Worm (Caenorhabditis elegans) whole organism, L1 larva: ENCODE results near the gene fbxa-104.

ENCODE experiments used
- C04F5.9 ChIP-seq: sonication (generic microtip); optimal IDR thresholded peaks from 2 replicates; lab custom pipeline; 2016; ENCODE audit warnings: missing genetic modification characterization, missing compliant biosample characterization
- C34B4.2 ChIP-seq: sonication (generic microtip); optimal IDR thresholded peaks from 2 replicates; lab custom pipeline; 2017; ENCODE audit warnings: mild to moderate bottlenecking, missing genetic modification characterization, missing compliant biosample characterization
- Y116A8C.19 ChIP-seq: sonication (generic microtip); optimal IDR thresholded peaks from 2 replicates; lab custom pipeline; 2016; ENCODE audit warnings: missing compliant biosample characterization, missing genetic modification characterization, borderline replicate concordance
- alr-1 ChIP-seq: fragments of 200-800 bp; sonication (Bioruptor generic); optimal IDR thresholded peaks from 2 replicates; lab custom pipeline; 2018; ENCODE audit warnings: borderline replicate concordance, mild to moderate bottlenecking, missing genetic modification characterization, missing compliant biosample characterization
- aly-2 ChIP-seq: fragments of 150-350 bp; optimal IDR thresholded peaks from 2 replicates; lab custom pipeline; 2014; ENCODE audit warnings: missing biosample characterization, missing genetic modification characterization
- blmp-1 ChIP-seq: fragments of 150-350 bp; optimal IDR thresholded peaks from 2 replicates; lab custom pipeline; 2014; ENCODE audit warnings: missing biosample characterization, missing genetic modification characterization
- dsc-1 ChIP-seq: sonication (generic microtip); optimal IDR thresholded peaks from 2 replicates; lab custom pipeline; 2016; ENCODE audit warnings: mild to moderate bottlenecking, missing genetic modification characterization, missing compliant biosample characterization
- efl-1 ChIP-seq, 4 experiments: fragments of 150-350 bp; optimal IDR thresholded peaks in 3 of 4; peaks in 1 of 4; 1 replicate in 1 of 4; 2 replicates in 3 of 4; lab custom pipeline; 2014; ENCODE audit warnings: missing biosample characterization in 2 of 4, missing genetic modification characterization in 2 of 4, missing genetic modification reagents in 2 of 4
- efl-3 ChIP-seq: fragments of 200-800 bp; sonication (Bioruptor generic); optimal IDR thresholded peaks from 2 replicates; lab custom pipeline; 2018; ENCODE audit warnings: mild to moderate bottlenecking, missing genetic modification characterization, missing compliant biosample characterization
- egl-27 ChIP-seq, 2 experiments: fragments of 150-350 bp in 1 of 2; sonication (generic microtip); optimal IDR thresholded peaks; 3 replicates each; lab custom pipeline; 2017 to 2018; ENCODE audit warnings: missing biosample characterization in 2 of 2, missing genetic modification characterization in 2 of 2, missing genetic modification reagents in 2 of 2
- elt-2 ChIP-seq: sonication (generic microtip); optimal IDR thresholded peaks from 2 replicates; lab custom pipeline; 2016; ENCODE audit warnings: missing genetic modification characterization, mild to moderate bottlenecking, inconsistent platforms, missing compliant biosample characterization, missing genetic modification reagents
- elt-3 ChIP-seq, 6 experiments: fragments of 150-350 bp in 1 of 6; sonication (generic microtip); optimal IDR thresholded peaks; 2 replicates each; lab custom pipeline; 2017 to 2018; ENCODE audit warnings: missing biosample characterization in 6 of 6, missing genetic modification characterization in 6 of 6, inconsistent platforms in 1 of 6
- ets-5 ChIP-seq: fragments of 200-800 bp; sonication (Bioruptor generic); IDR thresholded peaks from 2 replicates; pipeline ENCODE4 v1.3.6; 2022; ENCODE audit warnings: missing genetic modification characterization, missing compliant biosample characterization
- fkh-10 ChIP-seq: sonication (generic microtip); optimal IDR thresholded peaks from 2 replicates; lab custom pipeline; 2017; ENCODE audit warnings: missing biosample characterization, missing genetic modification reagents, missing genetic modification characterization
- fkh-4 ChIP-seq: sonication (generic microtip); optimal IDR thresholded peaks from 2 replicates; lab custom pipeline; 2016; ENCODE audit warnings: missing compliant biosample characterization, missing genetic modification characterization, borderline replicate concordance
- fos-1 ChIP-seq: fragments of 150-350 bp; optimal IDR thresholded peaks from 2 replicates; lab custom pipeline; 2014; ENCODE audit warnings: missing biosample characterization, missing genetic modification characterization
- grh-1 ChIP-seq: fragments of 200-800 bp; sonication (Bioruptor generic); IDR thresholded peaks from 2 replicates; pipeline ENCODE4 v1.3.6; 2022; ENCODE audit warnings: missing genetic modification reagents, missing genetic modification characterization, missing compliant biosample characterization
- hpl-2 ChIP-seq: fragments of 150-350 bp; optimal IDR thresholded peaks from 2 replicates; lab custom pipeline; 2014; ENCODE audit warnings: missing biosample characterization, missing genetic modification reagents, missing genetic modification characterization
- irx-1 ChIP-seq: sonication (generic microtip); optimal IDR thresholded peaks from 2 replicates; lab custom pipeline; 2016; ENCODE audit warnings: missing genetic modification characterization, missing compliant biosample characterization
- lin-13 ChIP-seq: fragments of 150-350 bp; optimal IDR thresholded peaks from 2 replicates; lab custom pipeline; 2014; ENCODE audit warnings: missing biosample characterization, missing genetic modification reagents, missing genetic modification characterization
- lin-35 ChIP-seq, 2 experiments: fragments of 150-350 bp; optimal IDR thresholded peaks; 2 replicates each; lab custom pipeline; 2014; ENCODE audit warnings: missing biosample characterization in 2 of 2, missing genetic modification characterization in 2 of 2, missing genetic modification reagents in 2 of 2
- lir-3 ChIP-seq: sonication (generic microtip); optimal IDR thresholded peaks from 2 replicates; lab custom pipeline; 2016; ENCODE audit warnings: mild to moderate bottlenecking, missing genetic modification characterization, moderate library complexity, missing compliant biosample characterization; ENCODE audit not compliant: poor library complexity
- mdl-1 ChIP-seq, 2 experiments: fragments of 150-350 bp; optimal IDR thresholded peaks; 2 replicates each; lab custom pipeline; 2014 to 2017; ENCODE audit warnings: missing biosample characterization in 2 of 2, missing genetic modification characterization in 2 of 2, inconsistent platforms in 1 of 2
- mef-2 ChIP-seq: fragments of 150-350 bp; optimal IDR thresholded peaks from 2 replicates; lab custom pipeline; 2014; ENCODE audit warnings: missing biosample characterization, missing genetic modification characterization
- mep-1 ChIP-seq: fragments of 150-350 bp; optimal IDR thresholded peaks from 2 replicates; lab custom pipeline; 2014; ENCODE audit warnings: missing biosample characterization, missing genetic modification characterization
- nhr-12 ChIP-seq: sonication (generic microtip); optimal IDR thresholded peaks from 2 replicates; lab custom pipeline; 2017; ENCODE audit warnings: missing biosample characterization, missing genetic modification characterization
- nhr-28 ChIP-seq: fragments of 150-350 bp; optimal IDR thresholded peaks from 2 replicates; lab custom pipeline; 2014; ENCODE audit warnings: missing biosample characterization, missing genetic modification characterization
- nhr-71 ChIP-seq: sonication (generic microtip); optimal IDR thresholded peaks from 2 replicates; lab custom pipeline; 2016; ENCODE audit warnings: mild to moderate bottlenecking, missing genetic modification characterization, moderate library complexity, missing compliant biosample characterization
- nhr-76 ChIP-seq: sonication (generic microtip); optimal IDR thresholded peaks from 2 replicates; lab custom pipeline; 2017; ENCODE audit warnings: missing biosample characterization, missing genetic modification characterization
- nhr-85 ChIP-seq: sonication (generic microtip); peaks from one replicate; lab custom pipeline; 2016; ENCODE audit warnings: missing genetic modification characterization, inconsistent platforms, missing compliant biosample characterization
- pax-3 ChIP-seq: fragments of 200-800 bp; sonication (Bioruptor generic); optimal IDR thresholded peaks from 2 replicates; lab custom pipeline; 2018; ENCODE audit warnings: mild to moderate bottlenecking, missing genetic modification characterization, moderate library complexity, missing compliant biosample characterization
- pqm-1 ChIP-seq: sonication (generic microtip); optimal IDR thresholded peaks from 3 replicates; lab custom pipeline; 2017; ENCODE audit warnings: missing biosample characterization, missing genetic modification characterization
- skn-1 ChIP-seq: fragments of 150-350 bp; optimal IDR thresholded peaks from 2 replicates; lab custom pipeline; 2014; ENCODE audit warnings: missing biosample characterization, missing genetic modification characterization
- snu-23 ChIP-seq: sonication (generic microtip); optimal IDR thresholded peaks from 2 replicates; lab custom pipeline; 2016; ENCODE audit warnings: missing genetic modification characterization, missing compliant biosample characterization
- sptf-1 ChIP-seq: fragments of 150-350 bp; optimal IDR thresholded peaks from 2 replicates; lab custom pipeline; 2014; ENCODE audit warnings: missing biosample characterization, missing genetic modification characterization
- sup-37 ChIP-seq: fragments of 200-800 bp; sonication (Bioruptor generic); optimal IDR thresholded peaks from 2 replicates; lab custom pipeline; 2018; ENCODE audit warnings: mild to moderate bottlenecking, missing genetic modification characterization, missing compliant biosample characterization
- tbx-2 ChIP-seq: sonication (generic microtip); optimal IDR thresholded peaks from 2 replicates; lab custom pipeline; 2016; ENCODE audit warnings: missing genetic modification characterization, missing compliant biosample characterization
- unc-98 ChIP-seq: fragments of 200-800 bp; sonication (Bioruptor generic); IDR thresholded peaks from 2 replicates; pipeline ENCODE4 v1.3.6; 2022; ENCODE audit warnings: missing genetic modification characterization, missing compliant biosample characterization
- vab-15 ChIP-seq: sonication (generic microtip); optimal IDR thresholded peaks from 2 replicates; lab custom pipeline; 2017; ENCODE audit warnings: missing genotype, mild to moderate bottlenecking, missing genetic modification characterization, missing compliant biosample characterization
- zag-1 ChIP-seq: fragments of 150-350 bp; optimal IDR thresholded peaks from 2 replicates; lab custom pipeline; 2014; ENCODE audit warnings: missing biosample characterization, missing genetic modification characterization
- ztf-4 ChIP-seq: fragments of 150-350 bp; optimal IDR thresholded peaks from 2 replicates; lab custom pipeline; 2014; ENCODE audit warnings: missing biosample characterization, missing genetic modification characterization

Gene fbxa-104

ce11 chrV:15465032-15465727 lies 41.7 kb upstream of the fbxa-104 start, which contains the start of gene pqn-71 (continued):
- TF ChIP-seq grh-1 (GFP tag; lab: Robert Waterston, UW) (peak; percentile 34; the same call in 1 of the 2 replicates), nhr-76 (no peak), efl-1 (optimal IDR thresholded peaks at IDR 0.05; lab: Kevin White, UChicago) (peak; percentile 42 to 68), efl-1 (GFP tag; optimal IDR thresholded peaks at IDR 0.05 in 1 of 2; lab: Kevin White, UChicago) (peak; percentile 42 to 96), snu-23 (GFP tag; lab: Kevin White, UChicago) (peak; percentile 90), mdl-1 (tag; optimal IDR thresholded peaks at IDR 0.05; lab: Kevin White, UChicago) (peak in 1 of 2 experiments; percentile 51), sptf-1 (tag; lab: Kevin White, UChicago) (no peak), ztf-4 (tag; lab: Kevin White, UChicago) (no peak), aly-2 (tag; lab: Kevin White, UChicago) (peak; percentile 39), mep-1 (tag; lab: Kevin White, UChicago) (peak; percentile 88), tbx-2 (tag; lab: Kevin White, UChicago) (peak; percentile 76), fkh-10 (GFP tag; lab: Kevin White, UChicago) (no peak)
- TF ChIP-seq, all 84 proteins: peak for 50

ce11 chrV:15464402-15464801 lies 40.9 kb upstream of the fbxa-104 start, which contains the start of gene rocf-1:
rocf-1 (minus strand) TSS chrV:15464502.
- TF ChIP-seq fkh-4 (no peak), dsc-1 (tag; lab: Kevin White, UChicago) (no peak), fkh-10 (GFP tag; lab: Kevin White, UChicago) (no peak), sup-37 (GFP tag; lab: Kevin White, UChicago) (no peak), unc-98 (no peak), nhr-71 (tag; lab: Kevin White, UChicago) (no peak), alr-1 (tag; lab: Kevin White, UChicago) (no peak), lir-3 (tag; lab: Kevin White, UChicago) (no peak), C34B4.2 (tag; lab: Kevin White, UChicago) (no peak), nhr-28 (tag; lab: Kevin White, UChicago) (no peak), irx-1 (no peak), egl-27 (tag; optimal IDR thresholded peaks at IDR 0.05; lab: Kevin White, UChicago) (no peak), pqm-1 (tag; lab: Kevin White, UChicago) (no peak), blmp-1 (no peak), lin-13 (GFP tag; lab: Kevin White, UChicago) (no peak), fos-1 (tag; lab: Kevin White, UChicago) (no peak)

- TF ChIP-seq elt-2 (tag; lab: Kevin White, UChicago) (no peak), elt-3 (tag; optimal IDR thresholded peaks at IDR 0.05; lab: Kevin White, UChicago) (no peak), fos-1 (tag; lab: Kevin White, UChicago) (no peak), efl-1 (optimal IDR thresholded peaks at IDR 0.05; lab: Kevin White, UChicago) (no peak), efl-1 (GFP tag; optimal IDR thresholded peaks at IDR 0.05 in 1 of 2; lab: Kevin White, UChicago) (no peak), ets-5 (GFP tag; lab: Robert Waterston, UW) (no peak)
These were observed 35.6 kb upstream of the fbxa-104 start, which contains the start of gene str-71 for ce11 chrV:15459088-15459487. str-71 (minus strand) TSS chrV:15459188.

- TF ChIP-seq nhr-76 (no peak), nhr-85 (tag; lab: Kevin White, UChicago) (peak; percentile 22)
These were observed 30.8 kb upstream of the fbxa-104 start for ce11 chrV:15454322-15454721.

ce11 chrV:15451421-15451820 lies 27.9 kb upstream of the fbxa-104 start, which contains the start of gene srw-33:
srw-33 (minus strand) TSS chrV:15451521.
- TF ChIP-seq hpl-2 (GFP tag; lab: Kevin White, UChicago) (no peak), mdl-1 (tag; optimal IDR thresholded peaks at IDR 0.05; lab: Kevin White, UChicago) (no peak), nhr-12 (tag; lab: Kevin White, UChicago) (no peak), efl-3 (no peak), ets-5 (GFP tag; lab: Robert Waterston, UW) (no peak), fos-1 (tag; lab: Kevin White, UChicago) (no peak), vab-15 (tag; lab: Kevin White, UChicago) (no peak), lin-13 (GFP tag; lab: Kevin White, UChicago) (no peak), zag-1 (no peak), Y116A8C.19 (tag; lab: Kevin White, UChicago) (no peak), C04F5.9 (tag; lab: Kevin White, UChicago) (no peak), lin-35 (GFP tag; optimal IDR thresholded peaks at IDR 0.05; lab: Kevin White, UChicago) (no peak), grh-1 (GFP tag; lab: Robert Waterston, UW) (no peak), pax-3 (tag; lab: Kevin White, UChicago) (no peak), skn-1 (tag; lab: Kevin White, UChicago) (no peak), lir-3 (tag; lab: Kevin White, UChicago) (no peak), mef-2 (tag; lab: Kevin White, UChicago) (no peak), alr-1 (tag; lab: Kevin White, UChicago) (no peak)
